Fruit fly (Drosophila melanogaster) whole organism, embryonic: Measurements from ENCODE around the gene CG32036.

ENCODE experiments used
- ATbp ChIP-seq: fragments of 200-800 bp; sonication (Bioruptor generic); optimal IDR thresholded peaks from 2 replicates; lab custom pipeline; 2017; ENCODE audit warnings: missing biosample characterization, mild to moderate bottlenecking, missing genetic modification characterization, missing genetic modification reagents
- B-H1 ChIP-seq: fragments of 200-800 bp; sonication (Bioruptor generic); IDR thresholded peaks from 3 replicates; pipeline ENCODE4 v1.3.6; 2022; ENCODE audit warnings: missing biosample characterization, missing genetic modification characterization
- CG12769 ChIP-seq: fragments of 200-800 bp; sonication (Bioruptor generic); optimal IDR thresholded peaks from 2 replicates; lab custom pipeline; 2019; ENCODE audit warnings: missing biosample characterization, mild to moderate bottlenecking, missing genetic modification characterization, moderate library complexity
- CG12942 ChIP-seq: fragments of 200-800 bp; sonication (Bioruptor generic); optimal IDR thresholded peaks from 3 replicates; lab custom pipeline; 2016; ENCODE audit warnings: missing biosample characterization, missing genetic modification characterization
- CG13424 ChIP-seq: fragments of 200-800 bp; sonication (Bioruptor generic); optimal IDR thresholded peaks from 2 replicates; lab custom pipeline; 2019; ENCODE audit warnings: missing biosample characterization, mild to moderate bottlenecking, missing genetic modification characterization, moderate library complexity
- CG1529 ChIP-seq: fragments of 200-800 bp; sonication (Bioruptor generic); optimal IDR thresholded peaks from 3 replicates; lab custom pipeline; 2018; ENCODE audit warnings: missing biosample characterization, missing genetic modification characterization
- CG15479 ChIP-seq: fragments of 200-800 bp; sonication (Bioruptor generic); optimal IDR thresholded peaks from 3 replicates; lab custom pipeline; 2019; ENCODE audit warnings: missing biosample characterization, mild to moderate bottlenecking, missing genetic modification characterization, moderate library complexity
- CG16813 ChIP-seq: fragments of 200-800 bp; sonication (Bioruptor generic); IDR thresholded peaks from 3 replicates; pipeline ENCODE4 v1.3.6; 2022; ENCODE audit warnings: missing biosample characterization, missing genetic modification characterization; ENCODE audit not compliant: partially characterized antibody
- CG17385 ChIP-seq: fragments of 200-800 bp; sonication (Bioruptor generic); optimal IDR thresholded peaks from 3 replicates; lab custom pipeline; 2018; ENCODE audit warnings: missing biosample characterization, mild to moderate bottlenecking, missing genetic modification characterization
- CG17568 ChIP-seq: fragments of 200-800 bp; sonication (Bioruptor generic); optimal IDR thresholded peaks from 2 replicates; lab custom pipeline; 2018; ENCODE audit warnings: missing biosample characterization, mild to moderate bottlenecking, missing genetic modification characterization, moderate library complexity
- CG18262 ChIP-seq: fragments of 200-800 bp; optimal IDR thresholded peaks from 3 replicates; lab custom pipeline; 2019; ENCODE audit warnings: missing biosample characterization, mild to moderate bottlenecking, missing genetic modification characterization, moderate library complexity
- CG2120 ChIP-seq: fragments of 200-800 bp; sonication (Bioruptor generic); optimal IDR thresholded peaks from 3 replicates; lab custom pipeline; 2016; ENCODE audit warnings: missing biosample characterization, missing genetic modification characterization
- CG2875 ChIP-seq: fragments of 200-800 bp; sonication (Bioruptor generic); optimal IDR thresholded peaks from 2 replicates; lab custom pipeline; 2017; ENCODE audit warnings: missing biosample characterization, mild to moderate bottlenecking, missing genetic modification characterization, missing genetic modification reagents
- CG31365 ChIP-seq: fragments of 200-800 bp; sonication (Bioruptor generic); optimal IDR thresholded peaks from 2 replicates; lab custom pipeline; 2018; ENCODE audit warnings: missing biosample characterization, mild to moderate bottlenecking, missing genetic modification characterization
- CG33557 ChIP-seq: fragments of 200-800 bp; sonication (Bioruptor generic); optimal IDR thresholded peaks from 2 replicates; lab custom pipeline; 2019; ENCODE audit warnings: missing biosample characterization, mild to moderate bottlenecking, missing genetic modification characterization, moderate library complexity
- CG34224 ChIP-seq: fragments of 200-800 bp; sonication (Bioruptor generic); IDR thresholded peaks from 3 replicates; pipeline ENCODE4 v1.3.6; 2022; ENCODE audit warnings: missing biosample characterization, missing genetic modification characterization; ENCODE audit not compliant: partially characterized antibody
- CG9817 ChIP-seq: fragments of 200-800 bp; sonication (Bioruptor generic); optimal IDR thresholded peaks from 2 replicates; lab custom pipeline; 2018; ENCODE audit warnings: missing biosample characterization, mild to moderate bottlenecking, missing genetic modification characterization, moderate library complexity
- Elba2 ChIP-seq: fragments of 200-800 bp; sonication (Bioruptor generic); optimal IDR thresholded peaks from 3 replicates; lab custom pipeline; 2016; ENCODE audit warnings: missing biosample characterization, missing genetic modification characterization
- HmgD ChIP-seq: fragments of 200-800 bp; sonication (Bioruptor generic); optimal IDR thresholded peaks from 3 replicates; lab custom pipeline; 2016; ENCODE audit warnings: missing biosample characterization, missing genetic modification characterization
- Kr ChIP-seq: fragments of 200-800 bp; sonication (Bioruptor generic); optimal IDR thresholded peaks from 2 replicates; lab custom pipeline; 2017; ENCODE audit warnings: missing biosample characterization, mild to moderate bottlenecking, missing genetic modification characterization
- Mes4 ChIP-seq: fragments of 200-800 bp; sonication (Bioruptor generic); optimal IDR thresholded peaks from 2 replicates; lab custom pipeline; 2016; ENCODE audit warnings: missing biosample characterization, missing genetic modification characterization
- Nf-YB ChIP-seq: fragments of 200-800 bp; sonication (Bioruptor generic); optimal IDR thresholded peaks from 3 replicates; lab custom pipeline; 2019; ENCODE audit warnings: missing biosample characterization, mild to moderate bottlenecking, missing genetic modification characterization, moderate library complexity
- Opbp ChIP-seq: fragments of 200-800 bp; sonication (Bioruptor generic); IDR thresholded peaks from 3 replicates; pipeline ENCODE4 v1.3.6; 2022; ENCODE audit warnings: missing biosample characterization, missing genetic modification characterization; ENCODE audit not compliant: partially characterized antibody
- Scr ChIP-seq: fragments of 200-800 bp; sonication (Bioruptor generic); IDR thresholded peaks from 2 replicates; pipeline ENCODE4 v1.3.6; 2022; ENCODE audit warnings: missing biosample characterization, missing genetic modification characterization; ENCODE audit not compliant: partially characterized antibody
- Side ChIP-seq: fragments of 200-800 bp; sonication (Bioruptor generic); optimal IDR thresholded peaks from 2 replicates; lab custom pipeline; 2016; ENCODE audit warnings: missing biosample characterization, missing genetic modification characterization
- Six4 ChIP-seq: fragments of 200-800 bp; sonication (Bioruptor generic); optimal IDR thresholded peaks from 2 replicates; lab custom pipeline; 2016; ENCODE audit warnings: missing biosample characterization, missing genetic modification characterization
- Spps ChIP-seq: fragments of 200-800 bp; sonication (Bioruptor generic); optimal IDR thresholded peaks from 2 replicates; lab custom pipeline; 2018; ENCODE audit warnings: missing biosample characterization, mild to moderate bottlenecking, missing genetic modification characterization
- amos ChIP-seq: fragments of 200-800 bp; sonication (Bioruptor generic); IDR thresholded peaks from 2 replicates; pipeline ENCODE4 v1.3.6; 2022; ENCODE audit warnings: missing biosample characterization, missing genetic modification characterization; ENCODE audit not compliant: partially characterized antibody
- bcd ChIP-seq: fragments of 200-800 bp; sonication (Bioruptor generic); optimal IDR thresholded peaks from 2 replicates; lab custom pipeline; 2017; ENCODE audit warnings: missing biosample characterization, mild to moderate bottlenecking, missing genetic modification characterization
- btn ChIP-seq: fragments of 200-800 bp; sonication (Bioruptor generic); optimal IDR thresholded peaks from 2 replicates; lab custom pipeline; 2016; ENCODE audit warnings: missing biosample characterization, missing genetic modification characterization
- cas ChIP-seq: fragments of 200-800 bp; sonication (Bioruptor generic); IDR thresholded peaks from 2 replicates; pipeline ENCODE4 v1.3.6; 2022; ENCODE audit warnings: missing biosample characterization, missing genetic modification characterization
- dpn ChIP-seq, 2 experiments: fragments of 200-800 bp; sonication (Bioruptor generic); optimal IDR thresholded peaks; 3 replicates each; lab custom pipeline; 2016; ENCODE audit warnings: missing biosample characterization in 2 of 2, missing genetic modification characterization in 2 of 2
- emc ChIP-seq: fragments of 200-800 bp; sonication (Bioruptor generic); optimal IDR thresholded peaks from 2 replicates; lab custom pipeline; 2016; ENCODE audit warnings: missing biosample characterization, missing genetic modification characterization
- gce ChIP-seq: fragments of 200-800 bp; sonication (Bioruptor generic); IDR thresholded peaks from 3 replicates; pipeline ENCODE4 v1.3.6; 2022; ENCODE audit warnings: missing biosample characterization, missing genetic modification characterization
- gcm2 ChIP-seq: fragments of 200-800 bp; sonication (Bioruptor generic); optimal IDR thresholded peaks from 2 replicates; lab custom pipeline; 2016; ENCODE audit warnings: missing biosample characterization, missing genetic modification characterization
- gfzf ChIP-seq: fragments of 200-800 bp; sonication (Bioruptor generic); optimal IDR thresholded peaks from 2 replicates; lab custom pipeline; 2016; ENCODE audit warnings: missing biosample characterization, mild to moderate bottlenecking, missing genetic modification characterization, moderate library complexity
- grau ChIP-seq: fragments of 200-800 bp; optimal IDR thresholded peaks from 3 replicates; lab custom pipeline; 2019; ENCODE audit warnings: missing biosample characterization, mild to moderate bottlenecking, missing genetic modification characterization, moderate library complexity
- ham ChIP-seq: fragments of 200-800 bp; sonication (Bioruptor generic); IDR thresholded peaks from 2 replicates; pipeline ENCODE4 v1.3.6; 2022; ENCODE audit warnings: missing biosample characterization, missing genetic modification characterization
- hth ChIP-seq: fragments of >200 bp; optimal IDR thresholded peaks from 2 replicates; lab custom pipeline; 2017; ENCODE audit warnings: inconsistent platforms
- mld ChIP-seq: fragments of 200-800 bp; sonication (Bioruptor generic); IDR thresholded peaks from 3 replicates; pipeline ENCODE4 v1.3.6; 2022; ENCODE audit warnings: missing biosample characterization, missing genetic modification characterization; ENCODE audit not compliant: partially characterized antibody
- p53 ChIP-seq: fragments of 200-800 bp; sonication (Bioruptor generic); optimal IDR thresholded peaks from 2 replicates; lab custom pipeline; 2016; ENCODE audit warnings: missing biosample characterization, missing genetic modification characterization
- psq ChIP-seq: fragments of 200-800 bp; sonication (Bioruptor generic); optimal IDR thresholded peaks from 2 replicates; lab custom pipeline; 2017; ENCODE audit warnings: missing biosample characterization, missing genetic modification characterization
- run ChIP-seq: fragments of 200-800 bp; sonication (Bioruptor generic); optimal IDR thresholded peaks from 3 replicates; lab custom pipeline; 2018; ENCODE audit warnings: missing biosample characterization, mild to moderate bottlenecking, missing genetic modification characterization
- scrt ChIP-seq: fragments of 200-800 bp; sonication (Bioruptor generic); optimal IDR thresholded peaks from 2 replicates; lab custom pipeline; 2018; ENCODE audit warnings: missing biosample characterization, mild to moderate bottlenecking, missing genetic modification characterization, moderate library complexity
- slp2 ChIP-seq: fragments of 200-800 bp; sonication (Bioruptor generic); optimal IDR thresholded peaks from 2 replicates; lab custom pipeline; 2016; ENCODE audit warnings: missing biosample characterization, missing genetic modification characterization
- ssp ChIP-seq: fragments of 200-800 bp; sonication (Bioruptor generic); IDR thresholded peaks from 2 replicates; pipeline ENCODE4 v1.3.6; 2022; ENCODE audit warnings: missing biosample characterization, missing genetic modification characterization
- tll ChIP-seq, 2 experiments: fragments of 200-800 bp in 1 of 2; fragments of >200 bp in 1 of 2; sonication (Bioruptor generic) in 1 of 2; optimal IDR thresholded peaks; 2 replicates each; lab custom pipeline; 2017 to 2019; ENCODE audit warnings: missing biosample characterization in 2 of 2, missing genetic modification characterization in 2 of 2, mild to moderate bottlenecking in 1 of 2, moderate library complexity in 1 of 2
- toy ChIP-seq: fragments of 200-800 bp; sonication (Bioruptor generic); IDR thresholded peaks from 2 replicates; pipeline ENCODE4 v1.3.6; 2022; ENCODE audit warnings: missing biosample characterization, missing genetic modification characterization
- tup ChIP-seq: fragments of 200-800 bp; sonication (Bioruptor generic); optimal IDR thresholded peaks from 2 replicates; lab custom pipeline; 2016; ENCODE audit warnings: missing biosample characterization, mild to moderate bottlenecking, missing genetic modification characterization, moderate library complexity

CG32036 gene

DNA sequence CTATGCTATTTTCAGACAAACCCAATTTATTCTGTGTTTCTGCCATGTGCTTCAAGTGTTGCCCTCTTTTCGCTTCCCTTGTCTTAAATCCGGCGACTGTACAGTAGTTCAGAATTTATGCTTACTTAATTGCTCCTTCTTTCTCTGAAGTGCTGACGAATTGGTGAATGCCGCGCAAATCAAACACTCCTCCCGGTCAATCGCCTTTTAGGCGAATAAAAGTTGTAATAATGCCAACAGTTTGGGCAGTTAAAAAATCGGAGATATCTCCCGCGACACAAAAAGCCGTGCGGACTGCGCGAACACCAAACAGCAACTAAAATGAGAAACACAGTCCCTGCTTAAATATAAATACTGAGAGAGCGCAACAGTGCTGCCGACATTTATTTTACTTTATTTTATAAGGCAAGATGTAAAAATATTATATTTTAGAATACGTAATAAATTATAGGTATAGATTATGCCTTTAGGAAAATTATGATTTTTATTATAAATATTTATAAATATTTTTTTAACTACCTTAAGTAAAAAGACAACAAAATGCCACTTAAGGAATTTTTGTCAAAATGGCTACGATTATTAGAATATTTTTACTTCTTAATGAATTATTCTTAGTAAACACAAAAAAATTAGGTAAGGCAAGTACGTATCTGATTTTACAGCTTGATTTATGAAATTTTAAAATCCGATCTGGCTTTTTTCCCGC, 16.1 kb upstream of the CG32036 start, which contains the start of gene path (continued):
- TF ChIP-seq CG34224 (GFP tag; lab: Robert Waterston, UW) (no peak; the same call in 2 of the 3 replicates), gcm2 (no peak), HmgD (GFP tag; lab: Kevin White, UChicago) (no peak), ham (GFP tag; lab: Robert Waterston, UW) (no peak), CG17568 (GFP tag; lab: Kevin White, UChicago) (no peak), Side (no peak), dpn (GFP tag; optimal IDR thresholded peaks at IDR 0.05; lab: Kevin White, UChicago) (no peak), run (tag; lab: Kevin White, UChicago) (no peak), ssp (GFP tag; lab: Robert Waterston, UW) (no peak), gfzf (GFP tag; lab: Kevin White, UChicago) (no peak), CG17385 (GFP tag; lab: Kevin White, UChicago) (peak; percentile 11), Mes4 (GFP tag; lab: Kevin White, UChicago) (no peak), CG15479 (GFP tag; lab: Kevin White, UChicago) (no peak), Spps (tag; lab: Kevin White, UChicago) (peak; percentile 59), mld (GFP tag; lab: Robert Waterston, UW) (no peak), CG13424 (peak; percentile 57), slp2 (no peak), cas (GFP tag; lab: Robert Waterston, UW) (no peak), CG12942 (GFP tag; lab: Kevin White, UChicago) (no peak), CG33557 (GFP tag; lab: Kevin White, UChicago) (no peak), psq (no peak), emc (no peak), Kr (GFP tag; lab: Kevin White, UChicago) (no peak), amos (GFP tag; lab: Robert Waterston, UW) (no peak; the same call in 1 of the 2 replicates), CG2875 (GFP tag; lab: Kevin White, UChicago) (no peak), toy (GFP tag; lab: Robert Waterston, UW) (no peak), B-H1 (GFP tag; lab: Robert Waterston, UW) (no peak), Opbp (GFP tag; lab: Robert Waterston, UW) (no peak), Scr (GFP tag; lab: Robert Waterston, UW) (no peak), hth (no peak), Nf-YB (GFP tag; lab: Kevin White, UChicago) (peak; percentile 10), p53 (GFP tag; lab: Kevin White, UChicago) (no peak), CG12769 (tag; lab: Kevin White, UChicago) (peak; percentile 53), ATbp (no peak), CG9817 (tag; lab: Kevin White, UChicago) (no peak), tll (GFP tag; optimal IDR thresholded peaks at IDR 0.05; lab: Kevin White, UChicago) (no peak), bcd (GFP tag; lab: Kevin White, UChicago) (peak; percentile 4), scrt (GFP tag; lab: Kevin White, UChicago) (peak; percentile 45), CG1529 (no peak), btn (no peak), Elba2 (GFP tag; lab: Kevin White, UChicago) (no peak), tup (GFP tag; lab: Kevin White, UChicago) (no peak), CG16813 (GFP tag; lab: Robert Waterston, UW) (no peak), CG31365 (tag; lab: Kevin White, UChicago) (peak; percentile 2), CG18262 (peak; percentile 83), gce (GFP tag; lab: Robert Waterston, UW) (0 out of 3 replicates have a peak, but pooled peaks have one; percentile 17), grau (tag; lab: Kevin White, UChicago) (peak; percentile 51), CG2120 (GFP tag; lab: Kevin White, UChicago) (peak; percentile 14), Six4 (GFP tag; lab: Kevin White, UChicago) (peak; percentile 41)
